Worm (Caenorhabditis elegans) whole organism, young adult: Measurements from ENCODE around the gene cox-6B.

Experiments
- egl-18 ChIP-seq: fragments of 200-800 bp; sonication (Bioruptor generic); IDR thresholded peaks from 2 replicates; pipeline ENCODE4 v1.3.6; 2022; ENCODE audit warnings: missing genetic modification reagents, missing genetic modification characterization, missing compliant biosample characterization
- nhr-80 ChIP-seq: sonication (generic microtip); optimal IDR thresholded peaks from 2 replicates; lab custom pipeline; 2016; ENCODE audit warnings: missing genetic modification characterization, missing compliant biosample characterization
- rcor-1 ChIP-seq: fragments of 200-800 bp; sonication (Bioruptor generic); IDR thresholded peaks from 2 replicates; pipeline ENCODE4 v1.3.6; 2022; ENCODE audit warnings: missing genetic modification reagents, missing genetic modification characterization, missing compliant biosample characterization
- tbx-9 ChIP-seq: sonication (generic microtip); optimal IDR thresholded peaks from 2 replicates; lab custom pipeline; 2016; ENCODE audit warnings: borderline replicate concordance, missing genetic modification characterization, inconsistent platforms, missing compliant biosample characterization
- ztf-28 ChIP-seq: fragments of 200-800 bp; sonication (Bioruptor generic); IDR thresholded peaks from 2 replicates; pipeline ENCODE4 v1.3.6; 2022; ENCODE audit warnings: missing genetic modification reagents, missing genetic modification characterization, missing compliant biosample characterization

- TF ChIP-seq egl-18, result no peak
- no peak for TF ChIP-seq tbx-9 (tag; lab: Kevin White, UChicago)
- TF ChIP-seq nhr-80 (tag; lab: Kevin White, UChicago), result no peak
- TF ChIP-seq rcor-1 (GFP tag; lab: Robert Waterston, UW), result no peak
- TF ChIP-seq ztf-28 (GFP tag; lab: Robert Waterston, UW), result no peak
Observed at ce11 chrIII:2832483-2832882, 133.0 kb downstream of the cox-6B start, which contains the start of gene Y71H2AM.29.
